ENCODE assay signal across 2 fruit fly cellular contexts in the genomic region with DNA sequence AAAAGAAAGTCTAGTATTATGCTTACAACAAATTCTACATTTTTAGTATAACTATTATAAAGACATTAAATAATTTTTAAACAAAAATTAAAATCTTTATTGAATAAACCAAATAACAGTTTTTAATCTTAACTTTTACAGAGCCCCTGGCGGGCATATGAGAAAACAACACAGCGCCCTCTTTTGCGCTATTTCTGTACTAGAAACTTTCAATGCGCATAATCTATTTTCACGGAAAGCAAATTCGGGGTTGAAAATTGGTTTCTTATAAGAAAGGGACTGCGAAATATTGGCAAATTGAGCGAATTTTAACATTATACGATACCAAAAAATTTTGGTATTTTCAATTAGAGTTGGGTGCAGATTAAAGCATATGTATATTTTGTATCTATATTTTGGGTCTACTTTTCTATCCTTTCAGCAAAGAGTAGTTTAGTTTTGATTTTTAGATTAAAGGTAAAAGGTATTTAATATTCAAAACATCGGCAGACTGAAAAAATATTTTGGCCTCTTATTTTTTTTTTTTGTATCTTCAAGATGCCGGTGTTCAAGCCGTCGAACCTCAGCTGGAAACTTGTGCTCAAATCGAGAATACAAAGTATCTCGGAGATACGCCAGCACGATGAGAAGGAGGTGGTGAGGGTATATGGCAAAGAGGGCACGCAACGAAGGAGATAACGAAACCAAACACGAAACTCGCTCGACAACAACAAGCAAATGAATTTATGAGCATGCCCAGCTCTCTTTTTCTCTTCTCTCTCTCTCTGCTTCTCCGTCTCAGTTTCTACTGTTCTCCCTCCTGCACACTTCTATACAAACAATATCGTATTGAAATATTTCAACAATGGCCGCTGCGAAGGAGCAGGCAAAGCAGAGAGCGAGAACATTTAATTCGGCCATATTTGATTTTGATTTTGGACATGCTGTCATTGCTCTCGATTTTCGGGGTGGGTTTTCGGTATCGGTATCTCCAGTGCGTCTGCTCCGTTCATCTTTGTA.
TF ChIP-seq lines count a peak whose summit lies in the region.

No protein-coding gene starts in this region.

TF ChIP-seq in whole organism, embryonic, 481 proteins besides CTCF, POLR2A, EP300 and RAD21 (continued from another document and continues in another):
- TF ChIP-seq pnt (GFP tag; optimal IDR thresholded peaks at IDR 0.05; lab: Kevin White, UChicago) (no peak), dpn (GFP tag; optimal IDR thresholded peaks at IDR 0.05; lab: Kevin White, UChicago) (no peak), psq (GFP tag; optimal IDR thresholded peaks at IDR 0.05; lab: Kevin White, UChicago) (peak; percentile 97), chm (GFP tag; IDR thresholded peaks at IDR 0.05; lab: Robert Waterston, UW) (peak; percentile 18; the same call in 1 of the 2 replicates), Hand (GFP tag; optimal IDR thresholded peaks at IDR 0.05; lab: Kevin White, UChicago) (no peak), CG15601 (tag; optimal IDR thresholded peaks at IDR 0.05; lab: Kevin White, UChicago) (peak; percentile 14), bsh (GFP tag; optimal IDR thresholded peaks at IDR 0.05; lab: Kevin White, UChicago) (peak in 1 of 2 experiments; percentile 21), jigr1 (GFP tag; IDR thresholded peaks at IDR 0.05; lab: Robert Waterston, UW) (no peak), CG6654 (GFP tag; optimal IDR thresholded peaks at IDR 0.05; lab: Kevin White, UChicago) (no peak), fd96Cb (tag; optimal IDR thresholded peaks at IDR 0.05; lab: Kevin White, UChicago) (peak; percentile 18), CG17385 (GFP tag; optimal IDR thresholded peaks at IDR 0.05; lab: Kevin White, UChicago) (peak; percentile 21), CG15269 (tag; optimal IDR thresholded peaks at IDR 0.05; lab: Kevin White, UChicago) (peak; percentile 16), sd (tag; optimal IDR thresholded peaks at IDR 0.05; lab: Kevin White, UChicago) (peak; percentile 49), CG15514 (GFP tag; optimal IDR thresholded peaks at IDR 0.05; lab: Kevin White, UChicago) (no peak), stc (GFP tag; IDR thresholded peaks at IDR 0.05; lab: Robert Waterston, UW) (no peak), zf30C (GFP tag; optimal IDR thresholded peaks at IDR 0.05; lab: Kevin White, UChicago) (no peak), nerfin-1 (tag; optimal IDR thresholded peaks at IDR 0.05; lab: Kevin White, UChicago) (peak; percentile 41), dan (GFP tag; IDR thresholded peaks at IDR 0.05; lab: Robert Waterston, UW) (no peak), Nf-YB (GFP tag; optimal IDR thresholded peaks at IDR 0.05; lab: Kevin White, UChicago) (peak; percentile 81), nerfin-2 (GFP tag; IDR thresholded peaks at IDR 0.05; lab: Robert Waterston, UW; ENCODE audit: partially characterized antibody) (no peak), onecut (GFP tag; IDR thresholded peaks at IDR 0.05; lab: Robert Waterston, UW) (peak; percentile 54), CG14667 (GFP tag; IDR thresholded peaks at IDR 0.05; lab: Robert Waterston, UW) (peak; percentile 19; the same call in 1 of the 2 replicates), Fer3 (tag; optimal IDR thresholded peaks at IDR 0.05; lab: Kevin White, UChicago) (no peak), ap (GFP tag; IDR thresholded peaks at IDR 0.05; lab: Robert Waterston, UW) (no peak), gcm (GFP tag; optimal IDR thresholded peaks at IDR 0.05; lab: Kevin White, UChicago) (no peak), CG8388 (GFP tag; optimal IDR thresholded peaks at IDR 0.05; lab: Kevin White, UChicago) (no peak), tx (GFP tag; optimal IDR thresholded peaks at IDR 0.05; lab: Kevin White, UChicago) (no peak), Chrac-16 (GFP tag; optimal IDR thresholded peaks at IDR 0.05; lab: Kevin White, UChicago) (peak; percentile 52), tll (GFP tag; optimal IDR thresholded peaks at IDR 0.05; lab: Kevin White, UChicago) (peak in 1 of 2 experiments; percentile 3), twi (tag; optimal IDR thresholded peaks at IDR 0.05; lab: Kevin White, UChicago) (peak; percentile 51), Rfx (GFP tag; IDR thresholded peaks at IDR 0.05; lab: Robert Waterston, UW) (no peak), PHDP (tag; optimal IDR thresholded peaks at IDR 0.05; lab: Kevin White, UChicago) (peak; percentile 8), CG11695 (GFP tag; IDR thresholded peaks at IDR 0.05; lab: Robert Waterston, UW) (no peak), E2f2 (GFP tag; IDR thresholded peaks at IDR 0.05; lab: Robert Waterston, UW) (no peak), al (GFP tag; IDR thresholded peaks at IDR 0.05; lab: Robert Waterston, UW) (no peak), hth (optimal IDR thresholded peaks at IDR 0.05; lab: Kevin White, UChicago) (no peak), CG1233 (GFP tag; optimal IDR thresholded peaks at IDR 0.05; lab: Kevin White, UChicago) (no peak), Tbp (GFP tag; optimal IDR thresholded peaks at IDR 0.05; lab: Kevin White, UChicago) (no peak), Jarid2 (GFP tag; optimal IDR thresholded peaks at IDR 0.05; lab: Kevin White, UChicago) (no peak), CG31365 (tag; optimal IDR thresholded peaks at IDR 0.05; lab: Kevin White, UChicago) (no peak), NfI (GFP tag; optimal IDR thresholded peaks at IDR 0.05; lab: Kevin White, UChicago) (peak; percentile 18), CG10565 (GFP tag; optimal IDR thresholded peaks at IDR 0.05; lab: Kevin White, UChicago) (no peak), CG10147 (GFP tag; optimal IDR thresholded peaks at IDR 0.05; lab: Kevin White, UChicago) (no peak), CG32767 (GFP tag; IDR thresholded peaks at IDR 0.05; lab: Robert Waterston, UW) (peak; percentile 59; the same call in 1 of the 2 replicates), CG8924 (tag; optimal IDR thresholded peaks at IDR 0.05; lab: Kevin White, UChicago) (peak; percentile 20), Sox102F (GFP tag; optimal IDR thresholded peaks at IDR 0.05; lab: Kevin White, UChicago) (peak; percentile 50), CG2712 (tag; optimal IDR thresholded peaks at IDR 0.05; lab: Kevin White, UChicago) (peak; percentile 20), ash1 (GFP tag; optimal IDR thresholded peaks at IDR 0.05; lab: Kevin White, UChicago) (peak; percentile 48), Xbp1 (GFP tag; optimal IDR thresholded peaks at IDR 0.05; lab: Kevin White, UChicago) (peak; percentile 62), CG7556 (GFP tag; optimal IDR thresholded peaks at IDR 0.05; lab: Kevin White, UChicago) (no peak), fd102C (GFP tag; optimal IDR thresholded peaks at IDR 0.05; lab: Kevin White, UChicago) (no peak), CG12391 (tag; optimal IDR thresholded peaks at IDR 0.05; lab: Kevin White, UChicago) (peak; percentile 7), CG1647 (GFP tag; optimal IDR thresholded peaks at IDR 0.05; lab: Kevin White, UChicago) (no peak), CG12071 (GFP tag; optimal IDR thresholded peaks at IDR 0.05; lab: Kevin White, UChicago) (no peak), CG17829 (tag; optimal IDR thresholded peaks at IDR 0.05; lab: Kevin White, UChicago) (peak; percentile 32), gem (tag; optimal IDR thresholded peaks at IDR 0.05; lab: Kevin White, UChicago) (peak; percentile 28), Meics (GFP tag; optimal IDR thresholded peaks at IDR 0.05; lab: Kevin White, UChicago) (peak; percentile 11), slou (GFP tag; optimal IDR thresholded peaks at IDR 0.05; lab: Kevin White, UChicago) (no peak), E2f1 (GFP tag; IDR thresholded peaks at IDR 0.05; lab: Robert Waterston, UW) (peak; percentile 23; the same call in 1 of the 2 replicates), Hsf (GFP tag; optimal IDR thresholded peaks at IDR 0.05; lab: Kevin White, UChicago) (peak; percentile 2)

TF ChIP-seq in whole organism, prepupa, 60 proteins besides CTCF, POLR2A, EP300 and RAD21 (continued from another document):
- TF ChIP-seq esn (GFP tag; optimal IDR thresholded peaks at IDR 0.05; lab: Kevin White, UChicago) (no peak), CG3032 (tag; optimal IDR thresholded peaks at IDR 0.05; lab: Kevin White, UChicago) (no peak), CG31627 (GFP tag; optimal IDR thresholded peaks at IDR 0.05; lab: Kevin White, UChicago) (no peak), net (GFP tag; optimal IDR thresholded peaks at IDR 0.05; lab: Kevin White, UChicago) (no peak), Ets21C (GFP tag; optimal IDR thresholded peaks at IDR 0.05; lab: Kevin White, UChicago) (no peak), Hr38 (GFP tag; optimal IDR thresholded peaks at IDR 0.05; lab: Kevin White, UChicago) (no peak)
